Worm (Caenorhabditis elegans) whole organism, young adult: ENCODE measurements around the gene F56H9.8.
A peak's percentile ranks its signal among the peaks of the same experiment; 100 is the strongest.

Source experiments
- B0336.3 ChIP-seq: fragments of 200-800 bp; sonication (Bioruptor generic); IDR thresholded peaks from 2 replicates; pipeline ENCODE4 v1.3.6; 2022; ENCODE audit warnings: missing genetic modification characterization, missing compliant biosample characterization
- C17E4.6 ChIP-seq: fragments of 200-800 bp; sonication (Bioruptor generic); IDR thresholded peaks from 2 replicates; pipeline ENCODE4 v1.3.6; 2022; ENCODE audit warnings: missing genetic modification reagents, missing genetic modification characterization, missing compliant biosample characterization
- F22D6.2 ChIP-seq: sonication (generic microtip); optimal IDR thresholded peaks from 2 replicates; lab custom pipeline; 2016; ENCODE audit warnings: mild to moderate bottlenecking, missing genetic modification characterization, missing compliant biosample characterization
- F33H1.4 ChIP-seq: fragments of 200-800 bp; sonication (Bioruptor generic); IDR thresholded peaks from 2 replicates; pipeline ENCODE4 v1.3.6; 2022; ENCODE audit warnings: missing genetic modification reagents, missing genetic modification characterization, missing compliant biosample characterization
- F39B2.1 ChIP-seq: fragments of 200-800 bp; sonication (Bioruptor generic); IDR thresholded peaks from 2 replicates; pipeline ENCODE4 v1.3.6; 2022; ENCODE audit warnings: missing genetic modification reagents, missing genetic modification characterization, missing compliant biosample characterization
- F49E8.2 ChIP-seq: sonication (generic microtip); optimal IDR thresholded peaks from 3 replicates; lab custom pipeline; 2017; ENCODE audit warnings: missing genetic modification characterization, mild to moderate bottlenecking, missing compliant biosample characterization, antibody characterized with exemption, moderate library complexity; ENCODE audit not compliant: insufficient read depth
- F52B5.7 ChIP-seq: sonication (generic microtip); optimal IDR thresholded peaks from 2 replicates; lab custom pipeline; 2016; ENCODE audit warnings: mild to moderate bottlenecking, missing genetic modification characterization, missing compliant biosample characterization
- F57C9.4 ChIP-seq: sonication (generic microtip); optimal IDR thresholded peaks from 2 replicates; lab custom pipeline; 2017; ENCODE audit warnings: mild to moderate bottlenecking, missing genetic modification characterization, missing compliant biosample characterization
- K11D2.4 ChIP-seq: fragments of 200-800 bp; sonication (Bioruptor generic); IDR thresholded peaks from 2 replicates; pipeline ENCODE4 v1.3.6; 2022; ENCODE audit warnings: missing genetic modification reagents, missing genetic modification characterization, missing compliant biosample characterization
- T26A5.8 ChIP-seq: sonication (generic microtip); optimal IDR thresholded peaks from 2 replicates; lab custom pipeline; 2016; ENCODE audit warnings: missing genetic modification characterization, missing compliant biosample characterization
- Y53F4B.3 ChIP-seq: fragments of 200-800 bp; sonication (Bioruptor generic); IDR thresholded peaks from 2 replicates; pipeline ENCODE4 v1.3.6; 2022; ENCODE audit warnings: missing genetic modification reagents, missing genetic modification characterization, missing compliant biosample characterization
- Y56A3A.18 ChIP-seq: fragments of 200-800 bp; sonication (Bioruptor generic); IDR thresholded peaks from 2 replicates; pipeline ENCODE4 v1.3.6; 2022; ENCODE audit warnings: missing genetic modification reagents, missing genetic modification characterization, missing compliant biosample characterization
- Y67H2A.10 ChIP-seq: fragments of 200-800 bp; sonication (Bioruptor generic); conservative IDR thresholded peaks from 2 replicates; pipeline ENCODE4 v1.3.6; 2022; ENCODE audit warnings: missing genetic modification reagents, missing genetic modification characterization, missing compliant biosample characterization
- bed-2 ChIP-seq: fragments of 200-800 bp; sonication (Bioruptor generic); IDR thresholded peaks from 2 replicates; pipeline ENCODE4 v1.3.6; 2022; ENCODE audit warnings: missing genetic modification reagents, missing genetic modification characterization, missing compliant biosample characterization
- ccch-3 ChIP-seq: fragments of 200-800 bp; sonication (Bioruptor generic); optimal IDR thresholded peaks from 2 replicates; lab custom pipeline; 2018; ENCODE audit warnings: mild to moderate bottlenecking, missing genetic modification characterization, missing compliant biosample characterization
- cebp-1 ChIP-seq, 2 experiments: fragments of 200-800 bp in 1 of 2; sonication (Bioruptor generic) in 1 of 2; sonication (generic microtip) in 1 of 2; IDR thresholded peaks in 1 of 2; optimal IDR thresholded peaks in 1 of 2; 2 replicates each; pipeline versions ENCODE4 v1.3.6 to Lab custom; 2017 to 2022; ENCODE audit warnings: missing compliant biosample characterization in 2 of 2, missing genetic modification characterization in 2 of 2, mild to moderate bottlenecking in 1 of 2, missing genetic modification reagents in 1 of 2, moderate library complexity in 1 of 2
- ceh-100 ChIP-seq: fragments of 200-800 bp; sonication (Bioruptor generic); IDR thresholded peaks from 2 replicates; pipeline ENCODE4 v1.3.6; 2022; ENCODE audit warnings: missing genetic modification reagents, missing genetic modification characterization, missing compliant biosample characterization
- ceh-27 ChIP-seq: fragments of 200-800 bp; sonication (Bioruptor generic); optimal IDR thresholded peaks from 2 replicates; lab custom pipeline; 2018; ENCODE audit warnings: mild to moderate bottlenecking, missing genetic modification characterization, moderate library complexity, missing compliant biosample characterization
- ceh-58 ChIP-seq: fragments of 200-800 bp; sonication (Bioruptor generic); IDR thresholded peaks from 2 replicates; pipeline ENCODE4 v1.3.6; 2022; ENCODE audit warnings: missing genetic modification characterization, missing compliant biosample characterization
- chd-7 ChIP-seq: sonication (generic microtip); optimal IDR thresholded peaks from 2 replicates; lab custom pipeline; 2016; ENCODE audit warnings: mild to moderate bottlenecking, missing genetic modification characterization, moderate library complexity, missing compliant biosample characterization
- dox-1 ChIP-seq: fragments of 200-800 bp; sonication (Bioruptor generic); IDR thresholded peaks from 2 replicates; pipeline ENCODE4 v1.3.6; 2022; ENCODE audit warnings: missing genetic modification reagents, missing genetic modification characterization, missing compliant biosample characterization
- egl-44 ChIP-seq: fragments of 200-800 bp; sonication (Bioruptor generic); IDR thresholded peaks from 2 replicates; pipeline ENCODE4 v1.3.6; 2022; ENCODE audit warnings: missing genetic modification reagents, missing genetic modification characterization, missing compliant biosample characterization
- ekl-4 ChIP-seq: fragments of 200-800 bp; sonication (Bioruptor generic); IDR thresholded peaks from 2 replicates; pipeline ENCODE4 v1.3.6; 2022; ENCODE audit warnings: missing genetic modification reagents, missing genetic modification characterization, missing compliant biosample characterization
- hlh-26 ChIP-seq: fragments of 200-800 bp; sonication (Bioruptor generic); conservative IDR thresholded peaks from 2 replicates; pipeline ENCODE4 v1.3.6; 2022; ENCODE audit warnings: missing genetic modification reagents, missing genetic modification characterization, missing compliant biosample characterization
- let-526 ChIP-seq: fragments of 200-800 bp; sonication (Bioruptor generic); IDR thresholded peaks from 2 replicates; pipeline ENCODE4 v1.3.6; 2022; ENCODE audit warnings: missing genetic modification reagents, missing genetic modification characterization, missing compliant biosample characterization
- let-607 ChIP-seq, 2 experiments: fragments of 200-800 bp in 1 of 2; sonication (Bioruptor generic) in 1 of 2; sonication (generic microtip) in 1 of 2; optimal IDR thresholded peaks; 2 replicates each; lab custom pipeline; 2016 to 2018; ENCODE audit warnings: mild to moderate bottlenecking in 2 of 2, missing compliant biosample characterization in 2 of 2, missing genetic modification characterization in 2 of 2, moderate library complexity in 2 of 2, missing genotype in 1 of 2
- lin-26 ChIP-seq: fragments of 200-800 bp; sonication (Bioruptor generic); IDR thresholded peaks from 2 replicates; pipeline ENCODE4 v1.3.6; 2022; ENCODE audit warnings: missing genetic modification reagents, missing genetic modification characterization, missing compliant biosample characterization
- lin-40 ChIP-seq: sonication (generic microtip); optimal IDR thresholded peaks from 2 replicates; lab custom pipeline; 2016; ENCODE audit warnings: missing genetic modification characterization, mild to moderate bottlenecking, missing compliant biosample characterization, missing genotype, missing genetic modification reagents
- lin-54 ChIP-seq: fragments of 200-800 bp; sonication (Bioruptor generic); optimal IDR thresholded peaks from 2 replicates; lab custom pipeline; 2018; ENCODE audit warnings: mild to moderate bottlenecking, missing genetic modification characterization, missing compliant biosample characterization
- lir-1 ChIP-seq: fragments of 200-800 bp; sonication (Bioruptor generic); conservative IDR thresholded peaks from 2 replicates; pipeline ENCODE4 v1.3.6; 2022; ENCODE audit warnings: missing genetic modification reagents, missing genetic modification characterization, missing compliant biosample characterization
- madf-10 ChIP-seq: sonication (generic microtip); optimal IDR thresholded peaks from 2 replicates; lab custom pipeline; 2016; ENCODE audit warnings: mild to moderate bottlenecking, missing genetic modification characterization, missing compliant biosample characterization
- madf-6 ChIP-seq: fragments of 200-800 bp; sonication (Bioruptor generic); IDR thresholded peaks from 2 replicates; pipeline ENCODE4 v1.3.6; 2022; ENCODE audit warnings: missing genetic modification reagents, missing genetic modification characterization, missing compliant biosample characterization
- nhr-120 ChIP-seq: fragments of 200-800 bp; sonication (Bioruptor generic); IDR thresholded peaks from 2 replicates; pipeline ENCODE4 v1.3.6; 2022; ENCODE audit warnings: missing genetic modification characterization, missing compliant biosample characterization
- pbrm-1 ChIP-seq: fragments of 200-800 bp; sonication (Bioruptor generic); IDR thresholded peaks from 2 replicates; pipeline ENCODE4 v1.3.6; 2022; ENCODE audit warnings: missing genetic modification reagents, missing genetic modification characterization, missing compliant biosample characterization
- repo-1 ChIP-seq: sonication (generic microtip); optimal IDR thresholded peaks from 2 replicates; lab custom pipeline; 2017; ENCODE audit warnings: mild to moderate bottlenecking, missing genetic modification characterization, missing compliant biosample characterization
- snpc-1.3 ChIP-seq: sonication (generic microtip); optimal IDR thresholded peaks from 2 replicates; lab custom pipeline; 2017; ENCODE audit warnings: missing genetic modification characterization, mild to moderate bottlenecking, missing compliant biosample characterization, antibody characterized with exemption, moderate library complexity, missing genotype, missing genetic modification reagents; ENCODE audit not compliant: insufficient read depth
- snpc-3.4 ChIP-seq: sonication (generic microtip); optimal IDR thresholded peaks from 2 replicates; lab custom pipeline; 2017; ENCODE audit warnings: missing genetic modification characterization, mild to moderate bottlenecking, missing compliant biosample characterization, antibody characterized with exemption, moderate library complexity, missing genotype, missing genetic modification reagents
- somi-1 ChIP-seq: fragments of 200-800 bp; sonication (Bioruptor generic); optimal IDR thresholded peaks from 2 replicates; lab custom pipeline; 2018; ENCODE audit warnings: mild to moderate bottlenecking, missing genetic modification characterization, missing compliant biosample characterization
- sptf-2 ChIP-seq: fragments of 200-800 bp; sonication (Bioruptor generic); optimal IDR thresholded peaks from 2 replicates; lab custom pipeline; 2018; ENCODE audit warnings: mild to moderate bottlenecking, missing genetic modification characterization, missing compliant biosample characterization
- tbp1 ChIP-seq: fragments of 200-800 bp; sonication (Bioruptor generic); optimal IDR thresholded peaks from 2 replicates; lab custom pipeline; 2018; ENCODE audit warnings: mild to moderate bottlenecking, missing genetic modification characterization, missing compliant biosample characterization
- unc-130 ChIP-seq: sonication (generic microtip); optimal IDR thresholded peaks from 2 replicates; lab custom pipeline; 2016; ENCODE audit warnings: missing genetic modification reagents, missing genetic modification characterization, missing compliant biosample characterization
- ztf-18 ChIP-seq: sonication (generic microtip); optimal IDR thresholded peaks from 2 replicates; lab custom pipeline; 2016; ENCODE audit warnings: missing genotype, mild to moderate bottlenecking, missing genetic modification characterization, missing compliant biosample characterization
- ztf-28 ChIP-seq: fragments of 200-800 bp; sonication (Bioruptor generic); IDR thresholded peaks from 2 replicates; pipeline ENCODE4 v1.3.6; 2022; ENCODE audit warnings: missing genetic modification reagents, missing genetic modification characterization, missing compliant biosample characterization

The F56H9.8 gene

ce11 chrV:12659426-12659825 is 14.8 kb downstream of the F56H9.8 start, which contains the start of gene ccch-3 (continued):
- no peak for TF ChIP-seq ztf-28 (GFP tag; lab: Robert Waterston, UW)
- TF ChIP-seq bed-2 (GFP tag; lab: Robert Waterston, UW) = no peak
- peak; percentile 83 for TF ChIP-seq ekl-4 (GFP tag; lab: Robert Waterston, UW)
- TF ChIP-seq lin-54 (GFP tag; lab: Kevin White, UChicago) = peak; percentile 83
- TF ChIP-seq K11D2.4 (GFP tag; lab: Robert Waterston, UW) = 0 out of 2 replicates have a peak, but pooled peaks have one; percentile 27
- TF ChIP-seq ceh-100 (GFP tag; lab: Robert Waterston, UW) = 0 out of 2 replicates have a peak, but pooled peaks have one; percentile 9
- TF ChIP-seq snpc-1.3 (tag; lab: Kevin White, UChicago) = peak; percentile 36
- TF ChIP-seq madf-6 (GFP tag; lab: Robert Waterston, UW) = peak; percentile 73
- peak; percentile 65 for TF ChIP-seq tbp1 (GFP tag; lab: Kevin White, UChicago)
- TF ChIP-seq nhr-120 = no peak
- peak; percentile 22; the same call in 1 of the 2 replicates for TF ChIP-seq C17E4.6 (GFP tag; lab: Robert Waterston, UW)
- peak; percentile 44; the same call in 1 of the 2 replicates for TF ChIP-seq lin-26 (GFP tag; lab: Robert Waterston, UW)
- no peak for TF ChIP-seq cebp-1 (GFP tag; IDR thresholded peaks at IDR 0.05; lab: Robert Waterston, UW)
- peak; percentile 72 for TF ChIP-seq cebp-1 (tag; optimal IDR thresholded peaks at IDR 0.05; lab: Kevin White, UChicago)
- TF ChIP-seq chd-7 (tag; lab: Kevin White, UChicago) = peak; percentile 51
- peak; percentile 7 to 12 for TF ChIP-seq let-607 (tag; optimal IDR thresholded peaks at IDR 0.05; lab: Kevin White, UChicago)
- TF ChIP-seq somi-1 = peak; percentile 42
- peak; percentile 26 for TF ChIP-seq sptf-2 (GFP tag; lab: Kevin White, UChicago)
- 0 out of 2 replicates have a peak, but pooled peaks have one; percentile 46 for TF ChIP-seq lir-1 (GFP tag; lab: Robert Waterston, UW)
- peak; percentile 72; the same call in 1 of the 2 replicates for TF ChIP-seq dox-1 (GFP tag; lab: Robert Waterston, UW)
- peak; percentile 67 for TF ChIP-seq ceh-27 (GFP tag; lab: Kevin White, UChicago)
- TF ChIP-seq F57C9.4 (tag; lab: Kevin White, UChicago) = no peak
- TF ChIP-seq repo-1 (tag; lab: Kevin White, UChicago) = peak; percentile 1
- TF ChIP-seq Y56A3A.18 (GFP tag; lab: Robert Waterston, UW) = no peak
- TF ChIP-seq T26A5.8 (tag; lab: Kevin White, UChicago) = no peak
- peak; percentile 26 for TF ChIP-seq F33H1.4
- TF ChIP-seq Y53F4B.3 = no peak
- no peak for TF ChIP-seq Y67H2A.10 (GFP tag; lab: Robert Waterston, UW)
- TF ChIP-seq F52B5.7 (tag; lab: Kevin White, UChicago) = no peak
- peak; percentile 67; the same call in 1 of the 2 replicates for TF ChIP-seq pbrm-1
- TF ChIP-seq hlh-26 (GFP tag; lab: Robert Waterston, UW) = no peak
- TF ChIP-seq ztf-18 (tag; lab: Kevin White, UChicago) = peak; percentile 90
- TF ChIP-seq unc-130 (GFP tag; lab: Kevin White, UChicago) = peak; percentile 53
- peak; percentile 20 for TF ChIP-seq F49E8.2 (tag; lab: Kevin White, UChicago)
- TF ChIP-seq ccch-3 (GFP tag; lab: Kevin White, UChicago) = no peak
- peak; percentile 90 for TF ChIP-seq B0336.3 (GFP tag; lab: Robert Waterston, UW)
- TF ChIP-seq F22D6.2 = no peak
- TF ChIP-seq egl-44 (GFP tag; lab: Robert Waterston, UW) = peak; percentile 47; the same call in 1 of the 2 replicates
- no peak for TF ChIP-seq F39B2.1 (GFP tag; lab: Robert Waterston, UW)
- peak; percentile 27 for TF ChIP-seq madf-10 (tag; lab: Kevin White, UChicago)
- TF ChIP-seq lin-40 (tag; lab: Kevin White, UChicago) = peak; percentile 70
- no peak for TF ChIP-seq ceh-58
- peak; percentile 60 for TF ChIP-seq snpc-3.4 (tag; lab: Kevin White, UChicago)
- no peak for TF ChIP-seq let-526 (GFP tag; lab: Robert Waterston, UW)
